Worm (Caenorhabditis elegans): Measurements from ENCODE around the gene srd-70.
A peak's percentile ranks its signal among the peaks of the same experiment; 100 is the strongest.

Gene srd-70

DNA sequence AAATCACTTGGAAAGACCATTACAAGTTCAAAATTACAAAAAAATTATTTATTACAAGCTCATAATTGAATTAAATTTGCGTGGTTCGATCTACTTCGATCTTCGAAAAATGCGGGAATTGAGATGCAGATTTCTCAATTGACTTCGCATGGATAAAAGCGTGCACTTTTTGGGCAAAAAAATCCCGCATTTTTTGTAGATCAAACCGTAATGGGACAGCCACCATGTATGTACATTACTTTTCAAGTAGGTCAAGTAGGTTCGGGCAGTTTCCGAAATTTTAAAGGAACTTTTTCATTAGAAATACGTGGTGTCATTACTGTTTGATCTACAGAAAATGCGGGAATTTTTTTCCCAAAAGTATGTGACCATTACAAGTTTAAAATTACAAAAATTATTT lies 43.6 kb downstream of the srd-70 start (continued):
- TF ChIP-seq F49E8.2 (tag; optimal IDR thresholded peaks at IDR 0.05; ENCODE audit: borderline replicate concordance) (peak; percentile 0), Y105C5A.15 (GFP tag; IDR thresholded peaks at IDR 0.05) (no peak; the same call in 1 of the 2 replicates), ama-1 (optimal IDR thresholded peaks at IDR 0.05) (no peak), mdt-29 (GFP tag; IDR thresholded peaks at IDR 0.05) (peak; percentile 50; the same call in 1 of the 2 replicates), T20F7.1 (GFP tag; optimal IDR thresholded peaks at IDR 0.05) (peak; percentile 40), daf-16 (GFP tag; optimal IDR thresholded peaks at IDR 0.05) (peak in 1 of 2 experiments; percentile 23), daf-16 (tag; optimal IDR thresholded peaks at IDR 0.05) (peak; percentile 18), dve-1 (tag; optimal IDR thresholded peaks at IDR 0.05; ENCODE audit: insufficient read depth) (peak; percentile 26), D1046.2 (GFP tag; IDR thresholded peaks at IDR 0.05) (0 out of 2 replicates have a peak, but pooled peaks have one; percentile 10), ceh-44 (GFP tag; IDR thresholded peaks at IDR 0.05) (no peak), lin-1 (GFP tag; IDR thresholded peaks at IDR 0.05) (no peak), saeg-2 (GFP tag; IDR thresholded peaks at IDR 0.05) (0 out of 2 replicates have a peak, but pooled peaks have one; percentile 49), skn-1 (tag; optimal IDR thresholded peaks at IDR 0.05) (no peak), daf-8 (GFP tag; IDR thresholded peaks at IDR 0.05) (no peak), F10B5.3 (tag; optimal IDR thresholded peaks at IDR 0.05) (no peak), set-16 (GFP tag; IDR thresholded peaks at IDR 0.05) (no peak), unc-62 (GFP tag; optimal IDR thresholded peaks at IDR 0.05 in 1 of 2) (peak in 1 of 2 experiments; percentile 32), unc-62 (tag; optimal IDR thresholded peaks at IDR 0.05) (no peak), Y5F2A.4 (GFP tag; optimal IDR thresholded peaks at IDR 0.05) (no peak), unc-130 (GFP tag; optimal IDR thresholded peaks at IDR 0.05) (no peak)

DNA sequence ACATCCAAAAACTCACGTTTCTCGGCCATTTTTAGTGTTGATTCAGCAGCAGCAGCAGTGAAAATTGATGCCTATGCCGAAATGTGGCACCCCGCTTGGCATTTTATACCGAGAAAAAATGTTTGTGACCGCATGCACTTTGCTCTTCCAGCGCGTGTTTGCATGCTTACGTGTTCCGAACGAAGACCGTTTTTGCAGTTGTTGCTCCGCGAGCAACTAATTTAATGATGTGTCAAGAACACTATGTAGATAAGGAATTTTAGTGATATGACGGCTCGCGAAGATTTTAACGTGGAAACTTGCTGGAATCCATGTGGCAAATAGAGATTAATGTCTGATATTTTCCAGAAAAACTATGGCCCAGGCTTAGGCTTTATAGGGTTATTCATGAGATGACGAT lies 45.1 kb downstream of the srd-70 start, which contains the start of gene dct-16:
Gene dct-16 (minus strand): TSS at position 78 of the 400 bp plus-strand sequence.
- TF ChIP-seq tra-1 (GFP tag; IDR thresholded peaks at IDR 0.05) (peak; percentile 76), vab-7 (GFP tag; IDR thresholded peaks at IDR 0.05) (no peak), R02D3.7 (tag; optimal IDR thresholded peaks at IDR 0.05) (no peak), unc-39 (tag; optimal IDR thresholded peaks at IDR 0.05) (no peak), lim-7 (GFP tag; IDR thresholded peaks at IDR 0.05) (no peak), zip-2 (tag; optimal IDR thresholded peaks at IDR 0.05) (no peak), ceh-28 (tag; optimal IDR thresholded peaks at IDR 0.05) (no peak), hif-1 (tag; optimal IDR thresholded peaks at IDR 0.05) (peak in 1 of 2 experiments; percentile 38), snpc-1.2 (GFP tag; IDR thresholded peaks at IDR 0.05) (no peak), dmd-6 (GFP tag; IDR thresholded peaks at IDR 0.05) (peak; percentile 94), dve-1 (tag; optimal IDR thresholded peaks at IDR 0.05; ENCODE audit: insufficient read depth) (peak; percentile 86), mxl-2 (GFP tag; conservative IDR thresholded peaks at IDR 0.05) (no peak), saeg-2 (GFP tag; IDR thresholded peaks at IDR 0.05) (peak; percentile 58; the same call in 1 of the 2 replicates), ces-1 (GFP tag; optimal IDR thresholded peaks at IDR 0.05) (no peak), nhr-11 (tag; optimal IDR thresholded peaks at IDR 0.05) (no peak), zip-11 (GFP tag; IDR thresholded peaks at IDR 0.05) (no peak), lin-1 (GFP tag; IDR thresholded peaks at IDR 0.05) (peak; percentile 12; the same call in 1 of the 2 replicates), spr-1 (tag; optimal IDR thresholded peaks at IDR 0.05) (no peak), nhr-48 (tag; optimal IDR thresholded peaks at IDR 0.05) (peak; percentile 85), hlh-11 (tag; optimal IDR thresholded peaks at IDR 0.05) (peak; percentile 78), php-3 (GFP tag; IDR thresholded peaks at IDR 0.05) (peak; percentile 90), hlh-30 (tag; optimal IDR thresholded peaks at IDR 0.05; ENCODE audit: insufficient read depth) (peak; percentile 57), nhr-102 (tag; optimal IDR thresholded peaks at IDR 0.05) (peak; percentile 85), Y5F2A.4 (GFP tag; optimal IDR thresholded peaks at IDR 0.05) (no peak), mxl-3 (GFP tag; optimal IDR thresholded peaks at IDR 0.05) (peak; percentile 5), nhr-6 (tag; optimal IDR thresholded peaks at IDR 0.05) (no peak), nhr-28 (tag; optimal IDR thresholded peaks at IDR 0.05) (peak; percentile 63), madf-5 (GFP tag; IDR thresholded peaks at IDR 0.05) (no peak), daf-12 (tag; optimal IDR thresholded peaks at IDR 0.05) (no peak), T20F7.1 (GFP tag; optimal IDR thresholded peaks at IDR 0.05) (no peak), skn-1 (tag; optimal IDR thresholded peaks at IDR 0.05) (no peak), lin-15B (tag; optimal IDR thresholded peaks at IDR 0.05) (no peak), cey-2 (tag; optimal IDR thresholded peaks at IDR 0.05; ENCODE audit: borderline replicate concordance, insufficient read depth) (no peak), fos-1 (tag; optimal IDR thresholded peaks at IDR 0.05) (no peak), ZK546.5 (tag; optimal IDR thresholded peaks at IDR 0.05) (no peak), hmg-1.1 (GFP tag; IDR thresholded peaks at IDR 0.05) (no peak)

Measured in whole organism, L4 larva.